Worm (Caenorhabditis elegans) whole organism, L4 larva: ENCODE data around the gene grl-29.
"Not testable (repeated sequence)": the region's sequence is repeated elsewhere in the genome, so short reads cannot be mapped to it uniquely, and the experiment has no call there.

Experiments
- F10B5.3 ChIP-seq: sonication (generic microtip); optimal IDR thresholded peaks from 2 replicates; lab custom pipeline; 2016; ENCODE audit warnings: mild to moderate bottlenecking, missing genetic modification characterization, missing compliant biosample characterization
- F49E8.2 ChIP-seq: sonication (generic microtip); optimal IDR thresholded peaks from 2 replicates; lab custom pipeline; 2016; ENCODE audit warnings: missing compliant biosample characterization, mild to moderate bottlenecking, missing genetic modification characterization, borderline replicate concordance
- T20F7.1 ChIP-seq: fragments of 200-800 bp; sonication (Bioruptor generic); optimal IDR thresholded peaks from 2 replicates; lab custom pipeline; 2018; ENCODE audit warnings: mild to moderate bottlenecking, missing genetic modification characterization, missing compliant biosample characterization
- ZK546.5 ChIP-seq, 2 experiments: sonication (generic microtip); optimal IDR thresholded peaks; 2 replicates each; lab custom pipeline; 2017; ENCODE audit warnings: missing biosample characterization in 2 of 2, missing genetic modification characterization in 2 of 2
- aha-1 ChIP-seq: fragments of 150-350 bp; peaks from one replicate; lab custom pipeline; 2014; ENCODE audit warnings: missing biosample characterization, missing genetic modification characterization
- ceh-28 ChIP-seq: fragments of 150-350 bp; optimal IDR thresholded peaks from 2 replicates; lab custom pipeline; 2014; ENCODE audit warnings: missing biosample characterization, missing genetic modification reagents, missing genetic modification characterization
- daf-12 ChIP-seq: fragments of 150-350 bp; optimal IDR thresholded peaks from 2 replicates; lab custom pipeline; 2014; ENCODE audit warnings: missing biosample characterization, missing genetic modification reagents, missing genetic modification characterization
- daf-16 ChIP-seq, 3 experiments: sonication (generic microtip); optimal IDR thresholded peaks; 2 replicates each; lab custom pipeline; 2016 to 2017; ENCODE audit warnings: missing genetic modification characterization in 3 of 3, missing genetic modification reagents in 3 of 3, mild to moderate bottlenecking in 2 of 3, missing compliant biosample characterization in 2 of 3, missing biosample characterization in 1 of 3, moderate library complexity in 1 of 3
- daf-8 ChIP-seq: fragments of 200-800 bp; sonication (Bioruptor generic); IDR thresholded peaks from 2 replicates; pipeline ENCODE4 v1.3.6; 2022; ENCODE audit warnings: missing genetic modification characterization, missing compliant biosample characterization
- dmd-6 ChIP-seq: fragments of 200-800 bp; sonication (Bioruptor generic); IDR thresholded peaks from 2 replicates; pipeline ENCODE4 v1.3.6; 2022; ENCODE audit warnings: missing genetic modification reagents, missing genetic modification characterization, missing compliant biosample characterization
- dve-1 ChIP-seq: sonication (generic microtip); optimal IDR thresholded peaks from 2 replicates; lab custom pipeline; 2017; ENCODE audit warnings: antibody characterized with exemption, mild to moderate bottlenecking, missing genetic modification characterization, missing compliant biosample characterization; ENCODE audit not compliant: insufficient read depth
- fos-1 ChIP-seq: fragments of 150-350 bp; optimal IDR thresholded peaks from 2 replicates; lab custom pipeline; 2014; ENCODE audit warnings: missing biosample characterization, missing genetic modification characterization
- hlh-11 ChIP-seq: fragments of 200-800 bp; sonication (Bioruptor generic); optimal IDR thresholded peaks from 2 replicates; lab custom pipeline; 2018; ENCODE audit warnings: mild to moderate bottlenecking, missing genetic modification characterization, missing compliant biosample characterization
- hlh-30 ChIP-seq: sonication (generic microtip); optimal IDR thresholded peaks from 2 replicates; lab custom pipeline; 2017; ENCODE audit warnings: antibody characterized with exemption, mild to moderate bottlenecking, missing genetic modification characterization, missing compliant biosample characterization; ENCODE audit not compliant: insufficient read depth
- jun-1 ChIP-seq: fragments of 150-350 bp; optimal IDR thresholded peaks from 2 replicates; lab custom pipeline; 2014; ENCODE audit warnings: missing biosample characterization, missing genetic modification reagents, missing genetic modification characterization
- lin-1 ChIP-seq: fragments of 200-800 bp; sonication (Bioruptor generic); IDR thresholded peaks from 2 replicates; pipeline ENCODE4 v1.3.6; 2022; ENCODE audit warnings: missing genetic modification reagents, missing genetic modification characterization, missing compliant biosample characterization
- lin-29 ChIP-seq: fragments of 200-800 bp; sonication (Bioruptor generic); IDR thresholded peaks from 2 replicates; pipeline ENCODE4 v1.3.6; 2022; ENCODE audit warnings: missing genetic modification reagents, missing genetic modification characterization, missing compliant biosample characterization
- lsy-2 ChIP-seq, 2 experiments: fragments of 150-350 bp in 1 of 2; sonication (generic microtip) in 1 of 2; optimal IDR thresholded peaks; 2 replicates each; lab custom pipeline; 2014 to 2017; ENCODE audit warnings: missing biosample characterization in 2 of 2, missing genetic modification characterization in 2 of 2
- mdl-1 ChIP-seq, 2 experiments: fragments of 150-350 bp in 1 of 2; sonication (generic microtip) in 1 of 2; optimal IDR thresholded peaks; 2 replicates each; lab custom pipeline; 2014 to 2017; ENCODE audit warnings: missing biosample characterization in 2 of 2, missing genetic modification characterization in 2 of 2
- nhr-10 ChIP-seq: fragments of 150-350 bp; optimal IDR thresholded peaks from 2 replicates; lab custom pipeline; 2014; ENCODE audit warnings: missing biosample characterization, missing genetic modification characterization
- nhr-237 ChIP-seq: sonication (generic microtip); optimal IDR thresholded peaks from 2 replicates; lab custom pipeline; 2017; ENCODE audit warnings: missing biosample characterization, missing genetic modification characterization
- nhr-28 ChIP-seq: fragments of 150-350 bp; optimal IDR thresholded peaks from 2 replicates; lab custom pipeline; 2014; ENCODE audit warnings: missing biosample characterization, missing genetic modification characterization
- nhr-41 ChIP-seq: fragments of 200-800 bp; sonication (Bioruptor generic); IDR thresholded peaks from 2 replicates; pipeline ENCODE4 v1.3.6; 2022; ENCODE audit warnings: missing genetic modification reagents, missing genetic modification characterization, missing compliant biosample characterization
- nhr-48 ChIP-seq: sonication (generic microtip); optimal IDR thresholded peaks from 2 replicates; lab custom pipeline; 2016; ENCODE audit warnings: mild to moderate bottlenecking, missing genetic modification characterization, missing compliant biosample characterization
- nhr-77 ChIP-seq: fragments of 150-350 bp; optimal IDR thresholded peaks from 2 replicates; lab custom pipeline; 2014; ENCODE audit warnings: missing biosample characterization, missing genetic modification characterization
- php-3 ChIP-seq: fragments of 200-800 bp; sonication (Bioruptor generic); IDR thresholded peaks from 2 replicates; pipeline ENCODE4 v1.3.6; 2022; ENCODE audit warnings: missing genetic modification reagents, missing genetic modification characterization, missing compliant biosample characterization
- pqm-1 ChIP-seq: sonication (generic microtip); optimal IDR thresholded peaks from 2 replicates; lab custom pipeline; 2017; ENCODE audit warnings: missing biosample characterization, missing genetic modification characterization
- rbr-2 ChIP-seq: sonication (generic microtip); optimal IDR thresholded peaks from 2 replicates; lab custom pipeline; 2016; ENCODE audit warnings: missing genotype, missing genetic modification characterization, missing compliant biosample characterization
- tra-1 ChIP-seq: fragments of 200-800 bp; sonication (Bioruptor generic); IDR thresholded peaks from 2 replicates; pipeline ENCODE4 v1.3.6; 2022; ENCODE audit warnings: missing genetic modification reagents, missing genetic modification characterization, missing compliant biosample characterization
- unc-62 ChIP-seq, 3 experiments: fragments of 150-350 bp in 1 of 3; sonication (generic microtip); optimal IDR thresholded peaks in 2 of 3; peaks in 1 of 3; 1 replicate in 1 of 3; 2 replicates in 2 of 3; lab custom pipeline; 2014 to 2017; ENCODE audit warnings: missing biosample characterization in 3 of 3, missing genetic modification characterization in 3 of 3, missing genetic modification reagents in 3 of 3, missing genotype in 1 of 3

The grl-29 gene

DNA sequence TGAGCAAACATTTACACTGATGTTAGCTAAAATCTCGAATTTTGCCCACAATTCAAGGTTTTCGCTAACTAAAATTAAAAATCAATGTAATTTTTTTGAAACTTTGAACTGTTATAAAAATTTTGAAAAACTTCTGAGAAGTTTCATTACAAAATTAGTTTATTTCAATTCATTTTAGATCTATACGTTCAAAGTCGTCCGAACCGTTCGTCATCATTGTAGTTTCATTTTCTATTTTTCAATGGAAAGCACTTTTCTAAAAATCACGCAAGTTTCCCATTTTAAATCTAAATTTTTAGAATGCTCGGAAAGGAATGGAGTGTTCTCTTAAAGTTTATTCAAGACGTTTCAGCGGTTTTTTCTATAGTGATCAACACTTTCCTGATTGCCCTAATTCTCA is 45.2 kb downstream of the grl-29 start, which contains the start of gene str-228:
str-228 (plus strand) TSS at position 301 of the 400 bp plus-strand sequence.
- TF ChIP-seq aha-1 (peak; percentile 42), lin-1 (GFP tag; lab: Robert Waterston, UW) (no peak)

DNA sequence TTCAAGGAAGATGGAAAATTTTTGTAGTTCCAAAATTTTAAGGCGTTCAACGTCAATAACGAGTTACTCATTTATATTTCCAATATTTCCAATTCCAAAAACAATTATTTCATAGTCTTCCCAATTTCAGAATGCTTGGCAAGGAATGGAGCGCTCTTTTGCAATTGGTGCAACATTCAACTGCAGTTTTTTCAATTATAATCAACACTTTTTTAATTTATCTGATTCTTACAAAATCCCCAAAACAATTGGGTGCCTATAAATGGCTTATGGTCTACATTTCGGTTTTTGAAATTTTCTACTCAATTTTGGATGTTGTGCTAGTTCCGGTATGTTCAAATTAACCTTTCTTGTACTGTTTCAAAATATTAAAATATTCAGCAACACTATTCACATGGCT is 47.3 kb downstream of the grl-29 start, which contains the start of gene str-225:
str-225 (plus strand) TSS at position 132 of the 400 bp plus-strand sequence.
- TF ChIP-seq lin-29 (GFP tag; lab: Robert Waterston, UW) (no peak), daf-8 (GFP tag; lab: Robert Waterston, UW) (no peak), unc-62 (GFP tag; optimal IDR thresholded peaks at IDR 0.05 in 1 of 2; lab: Kevin White, UChicago) (peak in 1 of 2 experiments; percentile 93), unc-62 (tag; optimal IDR thresholded peaks at IDR 0.05; lab: Kevin White, UChicago) (no peak)

DNA sequence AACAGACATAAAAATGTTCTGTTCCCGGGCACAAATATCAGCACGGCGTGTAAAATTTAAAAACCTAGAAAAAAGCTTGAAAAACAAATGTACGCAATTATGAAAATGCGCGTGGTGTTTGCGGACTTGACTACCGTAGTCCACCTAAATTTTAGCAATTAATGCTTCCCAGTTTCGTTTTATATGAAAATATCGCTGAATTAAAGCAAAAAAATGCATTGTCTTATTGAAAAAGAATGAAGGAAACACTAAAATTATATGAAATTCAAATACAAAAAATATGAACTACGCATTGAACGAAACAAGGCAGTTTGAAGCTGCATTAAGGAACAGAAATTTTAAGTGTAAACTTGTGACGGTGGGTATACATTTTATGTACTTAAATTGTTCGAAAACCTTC is 48.8 kb downstream of the grl-29 start, which contains the start of gene ugt-64:
ugt-64 (minus strand) TSS at position 101 of the 400 bp plus-strand sequence.
- not testable (repeated sequence) for TF ChIP-seq pqm-1 (tag; lab: Kevin White, UChicago); ZK546.5 (tag; optimal IDR thresholded peaks at IDR 0.05; lab: Kevin White, UChicago); nhr-10 (tag; lab: Kevin White, UChicago)

DNA sequence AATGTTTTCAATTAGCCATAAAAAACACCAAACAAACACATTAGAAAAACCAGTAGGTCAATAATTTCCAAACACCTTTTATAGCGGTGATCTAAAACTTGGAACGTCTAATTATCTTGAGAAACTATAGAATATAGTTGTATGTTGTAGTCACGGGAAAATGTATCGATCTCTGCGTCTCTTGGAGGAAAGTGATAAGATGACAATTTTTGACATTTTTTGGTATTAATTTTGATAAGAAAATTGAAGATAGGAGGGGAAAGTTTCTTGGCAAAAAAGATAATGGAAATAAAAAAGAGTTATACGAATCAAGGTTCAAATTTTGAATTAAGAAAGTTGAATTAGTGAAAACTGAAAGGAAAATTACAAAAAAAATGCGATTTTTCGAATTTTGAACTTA is 49.3 kb downstream of the grl-29 start:
- TF ChIP-seq lsy-2 (tag; optimal IDR thresholded peaks at IDR 0.05; lab: Kevin White, UChicago) = no peak
- no peak for TF ChIP-seq F49E8.2 (tag; lab: Kevin White, UChicago)
- TF ChIP-seq nhr-77 (tag; lab: Kevin White, UChicago) = peak; percentile 78
- TF ChIP-seq hlh-11 (tag; lab: Kevin White, UChicago) = peak; percentile 77
- peak in 1 of 2 experiments; percentile 44 for TF ChIP-seq mdl-1 (tag; optimal IDR thresholded peaks at IDR 0.05; lab: Kevin White, UChicago)
- peak; percentile 60; the same call in 1 of the 2 replicates for TF ChIP-seq tra-1
- TF ChIP-seq nhr-41 = 0 out of 2 replicates have a peak, but pooled peaks have one; percentile 22
- TF ChIP-seq php-3 = peak; percentile 79; the same call in 1 of the 2 replicates
- TF ChIP-seq nhr-28 (tag; lab: Kevin White, UChicago) = peak; percentile 100
- no peak for TF ChIP-seq rbr-2 (tag; lab: Kevin White, UChicago)
- TF ChIP-seq T20F7.1 (GFP tag; lab: Kevin White, UChicago) = peak; percentile 72
- peak in 1 of 2 experiments; percentile 47 for TF ChIP-seq daf-16 (GFP tag; optimal IDR thresholded peaks at IDR 0.05; lab: Kevin White, UChicago)
- TF ChIP-seq daf-16 (tag; optimal IDR thresholded peaks at IDR 0.05; lab: Kevin White, UChicago) = peak; percentile 82
- TF ChIP-seq F10B5.3 (tag; lab: Kevin White, UChicago) = no peak
- TF ChIP-seq ceh-28 (tag; lab: Kevin White, UChicago) = no peak
- peak; percentile 55; the same call in 1 of the 2 replicates for TF ChIP-seq lin-1 (GFP tag; lab: Robert Waterston, UW)
- peak; percentile 98 for TF ChIP-seq dmd-6 (GFP tag; lab: Robert Waterston, UW)
- TF ChIP-seq nhr-48 (tag; lab: Kevin White, UChicago) = peak; percentile 63
- no peak for TF ChIP-seq nhr-237 (tag; lab: Kevin White, UChicago)
- peak; percentile 89 for TF ChIP-seq dve-1
- TF ChIP-seq jun-1 (tag; lab: Kevin White, UChicago) = no peak
- TF ChIP-seq hlh-30 = peak; percentile 69
- TF ChIP-seq fos-1 = no peak
- TF ChIP-seq pqm-1 (tag; lab: Kevin White, UChicago) = peak; percentile 78
- no peak for TF ChIP-seq daf-12
- TF ChIP-seq, all 104 proteins: peak for 15
